Fruit fly (Drosophila melanogaster) whole organism, embryonic: Measurements from ENCODE around the gene CG11168.

Source experiments
- Adf1 ChIP-seq: fragments of 200-800 bp; sonication (Bioruptor generic); IDR thresholded peaks from 2 replicates; pipeline ENCODE4 v1.3.6; 2022; ENCODE audit warnings: missing biosample characterization, missing genetic modification characterization
- CG10147 ChIP-seq: fragments of 200-800 bp; sonication (Bioruptor generic); optimal IDR thresholded peaks from 2 replicates; lab custom pipeline; 2019; ENCODE audit warnings: missing biosample characterization, mild to moderate bottlenecking, missing genetic modification characterization, moderate library complexity
- CG11093 ChIP-seq: fragments of 200-800 bp; sonication (Bioruptor generic); IDR thresholded peaks from 3 replicates; pipeline ENCODE4 v1.3.6; 2022; ENCODE audit warnings: missing biosample characterization, missing genetic modification characterization
- CG12659 ChIP-seq: fragments of 200-800 bp; sonication (Bioruptor generic); optimal IDR thresholded peaks from 3 replicates; lab custom pipeline; 2017; ENCODE audit warnings: mild to moderate bottlenecking, missing biosample characterization, missing genetic modification reagents, missing genetic modification characterization
- CG12769 ChIP-seq: fragments of 200-800 bp; sonication (Bioruptor generic); optimal IDR thresholded peaks from 2 replicates; lab custom pipeline; 2019; ENCODE audit warnings: missing biosample characterization, mild to moderate bottlenecking, missing genetic modification characterization, moderate library complexity
- CG16863 ChIP-seq: fragments of 200-800 bp; sonication (Bioruptor generic); optimal IDR thresholded peaks from 3 replicates; lab custom pipeline; 2016; ENCODE audit warnings: missing biosample characterization, missing genetic modification characterization
- CG17328 ChIP-seq: fragments of 200-800 bp; sonication (Bioruptor generic); IDR thresholded peaks from 2 replicates; pipeline ENCODE4 v1.3.6; 2022; ENCODE audit warnings: missing biosample characterization, missing genetic modification characterization
- CG17802 ChIP-seq: fragments of 200-800 bp; sonication (Bioruptor generic); optimal IDR thresholded peaks from 2 replicates; lab custom pipeline; 2018; ENCODE audit warnings: missing biosample characterization, mild to moderate bottlenecking, missing genetic modification characterization, moderate library complexity
- CG17829 ChIP-seq: fragments of 200-800 bp; optimal IDR thresholded peaks from 2 replicates; lab custom pipeline; 2019; ENCODE audit warnings: missing biosample characterization, mild to moderate bottlenecking, missing genetic modification characterization, moderate library complexity
- CG17912 ChIP-seq: fragments of 200-800 bp; sonication (Bioruptor generic); optimal IDR thresholded peaks from 2 replicates; lab custom pipeline; 2018; ENCODE audit warnings: missing biosample characterization, mild to moderate bottlenecking, missing genetic modification characterization
- CG2875 ChIP-seq: fragments of 200-800 bp; sonication (Bioruptor generic); optimal IDR thresholded peaks from 2 replicates; lab custom pipeline; 2017; ENCODE audit warnings: missing biosample characterization, mild to moderate bottlenecking, missing genetic modification characterization, missing genetic modification reagents
- CG34376 ChIP-seq: fragments of 200-800 bp; sonication (Bioruptor generic); optimal IDR thresholded peaks from 2 replicates; lab custom pipeline; 2018; ENCODE audit warnings: missing biosample characterization, mild to moderate bottlenecking, missing genetic modification characterization
- CG3726 ChIP-seq: fragments of 200-800 bp; sonication (Bioruptor generic); IDR thresholded peaks from 3 replicates; pipeline ENCODE4, ENCODE4 v1.3.6; 2022; ENCODE audit warnings: missing biosample characterization, missing genetic modification characterization
- CG3847 ChIP-seq: fragments of 200-800 bp; sonication (Bioruptor generic); IDR thresholded peaks from 2 replicates; pipeline ENCODE4 v1.3.6; 2022; ENCODE audit warnings: missing biosample characterization, missing genetic modification characterization
- CG5953 ChIP-seq: fragments of 200-800 bp; sonication (Bioruptor generic); IDR thresholded peaks from 2 replicates; pipeline ENCODE4 v1.3.6; 2022; ENCODE audit warnings: missing biosample characterization, missing genetic modification characterization
- CG7271 ChIP-seq: fragments of 200-800 bp; sonication (Bioruptor generic); optimal IDR thresholded peaks from 2 replicates; lab custom pipeline; 2018; ENCODE audit warnings: missing biosample characterization, mild to moderate bottlenecking, missing genetic modification characterization, moderate library complexity
- CG7357 ChIP-seq: fragments of 200-800 bp; sonication (Bioruptor generic); IDR thresholded peaks from 3 replicates; pipeline ENCODE4 v1.3.6; 2022; ENCODE audit warnings: missing biosample characterization, missing genetic modification characterization
- CG7556 ChIP-seq: fragments of 200-800 bp; sonication (Bioruptor generic); optimal IDR thresholded peaks from 2 replicates; lab custom pipeline; 2017; ENCODE audit warnings: missing biosample characterization, mild to moderate bottlenecking, missing genetic modification characterization
- CG8290 ChIP-seq, 3 experiments: fragments of 200-800 bp; sonication (Bioruptor generic); optimal IDR thresholded peaks; 2 replicates each; lab custom pipeline; 2016 to 2019; ENCODE audit warnings: missing biosample characterization in 3 of 3, missing genetic modification characterization in 3 of 3, mild to moderate bottlenecking in 2 of 3, moderate library complexity in 1 of 3
- CG8388 ChIP-seq: fragments of 200-800 bp; sonication (Bioruptor generic); optimal IDR thresholded peaks from 2 replicates; lab custom pipeline; 2019; ENCODE audit warnings: missing biosample characterization, mild to moderate bottlenecking, missing genetic modification characterization, moderate library complexity
- CG8924 ChIP-seq: fragments of 200-800 bp; optimal IDR thresholded peaks from 3 replicates; lab custom pipeline; 2019; ENCODE audit warnings: missing biosample characterization, mild to moderate bottlenecking, missing genetic modification characterization, moderate library complexity
- CG9797 ChIP-seq: fragments of 200-800 bp; sonication (Bioruptor generic); optimal IDR thresholded peaks from 3 replicates; lab custom pipeline; 2018; ENCODE audit warnings: missing biosample characterization, mild to moderate bottlenecking, missing genetic modification characterization
- D19B ChIP-seq: fragments of 200-800 bp; sonication (Bioruptor generic); optimal IDR thresholded peaks from 2 replicates; lab custom pipeline; 2017; ENCODE audit warnings: missing biosample characterization, mild to moderate bottlenecking, missing genetic modification characterization
- E2f1 ChIP-seq: fragments of 200-800 bp; sonication (Bioruptor generic); IDR thresholded peaks from 2 replicates; pipeline ENCODE4 v1.3.6; 2022; ENCODE audit warnings: missing biosample characterization, missing genetic modification characterization
- Ets97D ChIP-seq: fragments of 200-800 bp; sonication (Bioruptor generic); optimal IDR thresholded peaks from 3 replicates; lab custom pipeline; 2016; ENCODE audit warnings: missing biosample characterization, missing genetic modification characterization
- Fer2 ChIP-seq: fragments of 200-800 bp; sonication (Bioruptor generic); optimal IDR thresholded peaks from 2 replicates; lab custom pipeline; 2018; ENCODE audit warnings: missing biosample characterization, mild to moderate bottlenecking, missing genetic modification characterization, moderate library complexity
- H2.0 ChIP-seq: fragments of 200-800 bp; sonication (Bioruptor generic); IDR thresholded peaks from 2 replicates; pipeline ENCODE4 v1.3.6; 2022; ENCODE audit warnings: missing biosample characterization, missing genetic modification characterization
- Jarid2 ChIP-seq: fragments of 200-800 bp; sonication (Bioruptor generic); optimal IDR thresholded peaks from 3 replicates; lab custom pipeline; 2017; ENCODE audit warnings: mild to moderate bottlenecking, missing biosample characterization, missing genetic modification reagents, missing genetic modification characterization
- Kr ChIP-seq: fragments of 200-800 bp; sonication (Bioruptor generic); optimal IDR thresholded peaks from 2 replicates; lab custom pipeline; 2017; ENCODE audit warnings: missing biosample characterization, mild to moderate bottlenecking, missing genetic modification characterization
- MTF-1 ChIP-seq: fragments of 200-800 bp; sonication (Bioruptor generic); optimal IDR thresholded peaks from 2 replicates; lab custom pipeline; 2018; ENCODE audit warnings: missing biosample characterization, mild to moderate bottlenecking, missing genetic modification characterization, borderline replicate concordance
- Meics ChIP-seq: fragments of 200-800 bp; sonication (Bioruptor generic); optimal IDR thresholded peaks from 2 replicates; lab custom pipeline; 2017; ENCODE audit warnings: missing biosample characterization, mild to moderate bottlenecking, missing genetic modification characterization
- Nf-YC ChIP-seq: fragments of 200-800 bp; optimal IDR thresholded peaks from 3 replicates; lab custom pipeline; 2019; ENCODE audit warnings: missing biosample characterization, mild to moderate bottlenecking, missing genetic modification characterization, moderate library complexity
- PHDP ChIP-seq: fragments of 200-800 bp; sonication (Bioruptor generic); optimal IDR thresholded peaks from 3 replicates; lab custom pipeline; 2018; ENCODE audit warnings: missing biosample characterization, mild to moderate bottlenecking, missing genetic modification characterization, moderate library complexity
- Ravus ChIP-seq: fragments of 200-800 bp; sonication (Bioruptor generic); IDR thresholded peaks from 2 replicates; pipeline ENCODE4 v1.3.6; 2022; ENCODE audit warnings: missing biosample characterization, missing genetic modification characterization
- Xbp1 ChIP-seq: fragments of 200-800 bp; sonication (Bioruptor generic); optimal IDR thresholded peaks from 3 replicates; lab custom pipeline; 2016; ENCODE audit warnings: missing biosample characterization, mild to moderate bottlenecking, missing genetic modification characterization
- aop ChIP-seq: fragments of 200-800 bp; sonication (Bioruptor generic); IDR thresholded peaks from 2 replicates; pipeline ENCODE4 v1.3.6; 2022; ENCODE audit warnings: missing biosample characterization, missing genetic modification characterization
- corto ChIP-seq: fragments of 200-800 bp; sonication (Bioruptor generic); optimal IDR thresholded peaks from 2 replicates; lab custom pipeline; 2016; ENCODE audit warnings: missing biosample characterization, mild to moderate bottlenecking, missing genetic modification characterization, moderate library complexity
- dan ChIP-seq: fragments of 200-800 bp; sonication (Bioruptor generic); IDR thresholded peaks from 2 replicates; pipeline ENCODE4 v1.3.6; 2022; ENCODE audit warnings: missing biosample characterization, missing genetic modification characterization
- danr ChIP-seq: fragments of 200-800 bp; sonication (Bioruptor generic); IDR thresholded peaks from 2 replicates; pipeline ENCODE4 v1.3.6; 2022; ENCODE audit warnings: missing biosample characterization, missing genetic modification characterization
- dpn ChIP-seq, 2 experiments: fragments of 200-800 bp; sonication (Bioruptor generic); optimal IDR thresholded peaks; 3 replicates each; lab custom pipeline; 2016; ENCODE audit warnings: missing biosample characterization in 2 of 2, missing genetic modification characterization in 2 of 2
- dysf ChIP-seq: fragments of 200-800 bp; sonication (Bioruptor generic); IDR thresholded peaks from 3 replicates; pipeline ENCODE4 v1.3.6; 2022; ENCODE audit warnings: missing biosample characterization, missing genetic modification characterization
- gcm ChIP-seq: fragments of 200-800 bp; sonication (Bioruptor generic); optimal IDR thresholded peaks from 2 replicates; lab custom pipeline; 2019; ENCODE audit warnings: missing biosample characterization, mild to moderate bottlenecking, missing genetic modification characterization, moderate library complexity
- hth ChIP-seq: fragments of >200 bp; optimal IDR thresholded peaks from 2 replicates; lab custom pipeline; 2017; ENCODE audit warnings: inconsistent platforms
- lmd ChIP-seq: fragments of 200-800 bp; sonication (Bioruptor generic); IDR thresholded peaks from 2 replicates; pipeline ENCODE4 v1.3.6; 2022; ENCODE audit warnings: missing biosample characterization, missing genetic modification characterization
- pnt ChIP-seq: fragments of 200-800 bp; sonication (Bioruptor generic); optimal IDR thresholded peaks from 3 replicates; lab custom pipeline; 2016; ENCODE audit warnings: missing biosample characterization, missing genetic modification characterization
- ro ChIP-seq: fragments of 200-800 bp; sonication (Bioruptor generic); IDR thresholded peaks from 2 replicates; pipeline ENCODE4 v1.3.6; 2022; ENCODE audit warnings: missing biosample characterization, missing genetic modification characterization
- sob ChIP-seq: fragments of 200-800 bp; sonication (Bioruptor generic); IDR thresholded peaks from 2 replicates; pipeline ENCODE4 v1.3.6; 2022; ENCODE audit warnings: missing biosample characterization, missing genetic modification characterization
- tap ChIP-seq: fragments of 200-800 bp; optimal IDR thresholded peaks from 3 replicates; lab custom pipeline; 2019; ENCODE audit warnings: missing biosample characterization, mild to moderate bottlenecking, missing genetic modification characterization, moderate library complexity
- tna ChIP-seq: fragments of 200-800 bp; sonication (Bioruptor generic); IDR thresholded peaks from 2 replicates; pipeline ENCODE4 v1.3.6; 2022; ENCODE audit warnings: missing biosample characterization, missing genetic modification characterization; ENCODE audit not compliant: partially characterized antibody

CG11168 gene

dm6 chr3R:24944920-24945853 lies 27.3 kb downstream of the CG11168 start, which contains the start of the genes ssh and Nmnat (continued):
- TF ChIP-seq CG10147 (GFP tag; lab: Kevin White, UChicago) = no peak
- TF ChIP-seq corto (GFP tag; lab: Kevin White, UChicago) = no peak
- TF ChIP-seq Ets97D = peak; percentile 85
- TF ChIP-seq CG12659 = peak; percentile 78
- no peak for TF ChIP-seq Kr (GFP tag; lab: Kevin White, UChicago)
- no peak for TF ChIP-seq Ravus (GFP tag; lab: Robert Waterston, UW)
- TF ChIP-seq CG2875 (GFP tag; lab: Kevin White, UChicago) = no peak
- TF ChIP-seq aop = no peak
- TF ChIP-seq ro (GFP tag; lab: Robert Waterston, UW) = no peak
- no peak for TF ChIP-seq CG17912 (GFP tag; lab: Kevin White, UChicago)
- TF ChIP-seq CG8924 (tag; lab: Kevin White, UChicago) = peak; percentile 62
- TF ChIP-seq CG3726 (GFP tag; lab: Robert Waterston, UW) = no peak
- no peak for TF ChIP-seq tap (tag; lab: Kevin White, UChicago)
- peak; percentile 34 to 56 for TF ChIP-seq dpn (GFP tag; optimal IDR thresholded peaks at IDR 0.05; lab: Kevin White, UChicago)
- TF ChIP-seq H2.0 = no peak
- no peak for TF ChIP-seq Nf-YC (tag; lab: Kevin White, UChicago)
- TF ChIP-seq Meics (GFP tag; lab: Kevin White, UChicago) = no peak
- TF ChIP-seq sob (GFP tag; lab: Robert Waterston, UW) = peak; percentile 65
- TF ChIP-seq Xbp1 (GFP tag; lab: Kevin White, UChicago) = peak; percentile 48
- no peak for TF ChIP-seq Adf1
- peak; percentile 34 for TF ChIP-seq CG8388
- no peak for TF ChIP-seq danr (GFP tag; lab: Robert Waterston, UW)
- no peak for TF ChIP-seq CG7357 (GFP tag; lab: Robert Waterston, UW)
- TF ChIP-seq CG7271 (tag; lab: Kevin White, UChicago) = no peak
- TF ChIP-seq CG17328 (GFP tag; lab: Robert Waterston, UW) = no peak
- TF ChIP-seq Fer2 = no peak
- no peak for TF ChIP-seq CG12769
- TF ChIP-seq CG5953 (GFP tag; lab: Robert Waterston, UW) = no peak
- TF ChIP-seq D19B (GFP tag; lab: Kevin White, UChicago) = no peak
- TF ChIP-seq CG11093 (GFP tag; lab: Robert Waterston, UW) = no peak
- no peak for TF ChIP-seq gcm (GFP tag; lab: Kevin White, UChicago)
- TF ChIP-seq CG16863 (GFP tag; lab: Kevin White, UChicago) = no peak
- TF ChIP-seq CG7556 (GFP tag; lab: Kevin White, UChicago) = no peak
- no peak for TF ChIP-seq E2f1 (GFP tag; lab: Robert Waterston, UW)
- no peak for TF ChIP-seq dan (GFP tag; lab: Robert Waterston, UW)
- no peak for TF ChIP-seq MTF-1 (GFP tag; lab: Kevin White, UChicago)
- no peak for TF ChIP-seq PHDP (tag; lab: Kevin White, UChicago)
- peak; percentile 46 for TF ChIP-seq CG34376 (GFP tag; lab: Kevin White, UChicago)
- TF ChIP-seq Jarid2 (GFP tag; lab: Kevin White, UChicago) = no peak
- TF ChIP-seq tna (GFP tag; lab: Robert Waterston, UW) = peak; percentile 65; the same call in 1 of the 2 replicates
- TF ChIP-seq CG3847 = peak; percentile 30; the same call in 1 of the 2 replicates
- no peak for TF ChIP-seq CG17802 (tag; lab: Kevin White, UChicago)
- TF ChIP-seq CG9797 (GFP tag; lab: Kevin White, UChicago) = peak; percentile 61
- no peak for TF ChIP-seq hth (lab: Kevin White, UChicago)
- no peak for TF ChIP-seq lmd
- TF ChIP-seq CG8290 (GFP tag; optimal IDR thresholded peaks at IDR 0.05; lab: Kevin White, UChicago) = no peak
- TF ChIP-seq CG8290 (tag; optimal IDR thresholded peaks at IDR 0.05; lab: Kevin White, UChicago) = no peak
- TF ChIP-seq CG17829 = peak; percentile 54
- no peak for TF ChIP-seq pnt
- peak; percentile 17; the same call in 1 of the 3 replicates for TF ChIP-seq dysf
